Worm (Caenorhabditis elegans): ENCODE results near the gene cogc-6.

DNA sequence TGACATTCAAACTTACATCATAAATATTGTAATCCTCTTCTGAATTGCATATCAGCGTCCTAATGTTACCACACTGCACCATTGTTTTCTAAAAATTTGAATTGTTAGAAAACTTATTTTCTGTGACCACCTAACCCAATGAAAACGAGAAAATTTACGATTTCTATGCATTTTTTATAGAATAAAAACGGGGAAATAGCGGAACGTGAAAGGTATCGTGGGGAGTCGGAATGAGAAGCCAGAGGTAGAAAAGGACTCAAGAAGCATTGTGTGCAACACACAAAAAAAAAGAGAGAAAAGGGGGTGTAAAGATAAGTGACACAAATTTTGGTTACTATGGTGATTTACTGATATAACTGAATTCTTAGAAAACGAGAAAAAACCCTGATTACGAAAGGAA is 29.1 kb upstream of the cogc-6 start, which contains the start of gene C16D9.6:
- TF ChIP-seq pqm-1 (tag; optimal IDR thresholded peaks at IDR 0.05) (no peak), unc-130 (GFP tag; optimal IDR thresholded peaks at IDR 0.05) (no peak), nhr-237 (tag; optimal IDR thresholded peaks at IDR 0.05) (no peak), unc-62 (GFP tag; optimal IDR thresholded peaks at IDR 0.05 in 1 of 2) (no peak), unc-62 (tag; optimal IDR thresholded peaks at IDR 0.05) (no peak), F10B5.3 (tag; optimal IDR thresholded peaks at IDR 0.05) (no peak), daf-12 (tag; optimal IDR thresholded peaks at IDR 0.05) (no peak), lin-13 (GFP tag; optimal IDR thresholded peaks at IDR 0.05) (no peak), zip-2 (tag; optimal IDR thresholded peaks at IDR 0.05) (no peak), fos-1 (tag; optimal IDR thresholded peaks at IDR 0.05) (no peak), lin-38 (GFP tag; IDR thresholded peaks at IDR 0.05) (no peak), lir-3 (tag; optimal IDR thresholded peaks at IDR 0.05) (no peak), mdt-29 (GFP tag; IDR thresholded peaks at IDR 0.05) (no peak), skn-1 (tag; optimal IDR thresholded peaks at IDR 0.05) (no peak)

Measured in whole organism, L4 larva.